Fruit fly (Drosophila melanogaster) whole organism, embryonic: ENCODE measurements around the gene Cul2.

Experiments used
- Atf-2 ChIP-seq: fragments of 200-800 bp; sonication (Bioruptor generic); optimal IDR thresholded peaks from 2 replicates; lab custom pipeline; 2016; ENCODE audit warnings: missing biosample characterization, missing genetic modification characterization
- CG10274 ChIP-seq: fragments of 200-800 bp; sonication (Bioruptor generic); optimal IDR thresholded peaks from 3 replicates; lab custom pipeline; 2017; ENCODE audit warnings: missing biosample characterization, mild to moderate bottlenecking, missing genetic modification characterization
- CG11456 ChIP-seq: fragments of 200-800 bp; sonication (Bioruptor generic); IDR thresholded peaks from 3 replicates; pipeline ENCODE4 v1.3.6; 2022; ENCODE audit warnings: missing biosample characterization, missing genetic modification characterization
- CG11560 ChIP-seq: fragments of 200-800 bp; sonication (Bioruptor generic); IDR thresholded peaks from 3 replicates; pipeline ENCODE4 v1.3.6; 2022; ENCODE audit warnings: missing biosample characterization, missing genetic modification characterization
- CG12942 ChIP-seq: fragments of 200-800 bp; sonication (Bioruptor generic); optimal IDR thresholded peaks from 3 replicates; lab custom pipeline; 2016; ENCODE audit warnings: missing biosample characterization, missing genetic modification characterization
- CG15479 ChIP-seq: fragments of 200-800 bp; sonication (Bioruptor generic); optimal IDR thresholded peaks from 3 replicates; lab custom pipeline; 2019; ENCODE audit warnings: missing biosample characterization, mild to moderate bottlenecking, missing genetic modification characterization, moderate library complexity
- CG15514 ChIP-seq: fragments of 200-800 bp; sonication (Bioruptor generic); optimal IDR thresholded peaks from 3 replicates; lab custom pipeline; 2017; ENCODE audit warnings: missing biosample characterization, missing genetic modification characterization, mild to moderate bottlenecking, moderate library complexity, missing genetic modification reagents
- CG15601 ChIP-seq: fragments of 200-800 bp; sonication (Bioruptor generic); optimal IDR thresholded peaks from 3 replicates; lab custom pipeline; 2019; ENCODE audit warnings: missing biosample characterization, mild to moderate bottlenecking, missing genetic modification characterization, moderate library complexity
- CG16815 ChIP-seq: fragments of 200-800 bp; sonication (Bioruptor generic); optimal IDR thresholded peaks from 3 replicates; lab custom pipeline; 2017; ENCODE audit warnings: missing biosample characterization, mild to moderate bottlenecking, missing genetic modification characterization
- CG17361 ChIP-seq: fragments of 200-800 bp; sonication (Bioruptor generic); IDR thresholded peaks from 3 replicates; pipeline ENCODE4 v1.3.6; 2022; ENCODE audit warnings: missing biosample characterization, missing genetic modification characterization
- CG18599 ChIP-seq: fragments of 200-800 bp; sonication (Bioruptor generic); optimal IDR thresholded peaks from 3 replicates; lab custom pipeline; 2017; ENCODE audit warnings: missing biosample characterization, missing genetic modification characterization, mild to moderate bottlenecking, moderate library complexity, missing genetic modification reagents
- CG18619 ChIP-seq: fragments of 200-800 bp; sonication (Bioruptor generic); optimal IDR thresholded peaks from 3 replicates; lab custom pipeline; 2017; ENCODE audit warnings: missing biosample characterization, mild to moderate bottlenecking, missing genetic modification characterization
- CG4404 ChIP-seq: fragments of 200-800 bp; sonication (Bioruptor generic); IDR thresholded peaks from 2 replicates; pipeline ENCODE4 v1.3.6; 2022; ENCODE audit warnings: missing biosample characterization, missing genetic modification characterization
- CG4730 ChIP-seq: fragments of 200-800 bp; sonication (Bioruptor generic); IDR thresholded peaks from 2 replicates; pipeline ENCODE4 v1.3.6; 2022; ENCODE audit warnings: missing biosample characterization, missing genetic modification characterization
- CG5180 ChIP-seq: fragments of 200-800 bp; sonication (Bioruptor generic); optimal IDR thresholded peaks from 3 replicates; lab custom pipeline; 2017; ENCODE audit warnings: missing biosample characterization, missing genetic modification characterization, mild to moderate bottlenecking, moderate library complexity, missing genetic modification reagents
- CG5953 ChIP-seq: fragments of 200-800 bp; sonication (Bioruptor generic); IDR thresholded peaks from 2 replicates; pipeline ENCODE4 v1.3.6; 2022; ENCODE audit warnings: missing biosample characterization, missing genetic modification characterization
- CG7987 ChIP-seq: fragments of 200-800 bp; sonication (Bioruptor generic); optimal IDR thresholded peaks from 2 replicates; lab custom pipeline; 2018; ENCODE audit warnings: missing biosample characterization, mild to moderate bottlenecking, missing genetic modification characterization, moderate library complexity
- CG9797 ChIP-seq: fragments of 200-800 bp; sonication (Bioruptor generic); optimal IDR thresholded peaks from 3 replicates; lab custom pipeline; 2018; ENCODE audit warnings: missing biosample characterization, mild to moderate bottlenecking, missing genetic modification characterization
- D ChIP-seq, 2 experiments: fragments of 200-800 bp in 1 of 2; fragments of >200 bp in 1 of 2; sonication (Bioruptor generic) in 1 of 2; optimal IDR thresholded peaks; 2 replicates in 1 of 2; 3 replicates in 1 of 2; lab custom pipeline; 2017; ENCODE audit warnings: mild to moderate bottlenecking in 1 of 2, missing biosample characterization in 1 of 2, missing genetic modification characterization in 1 of 2, missing genetic modification reagents in 1 of 2
- D19B ChIP-seq: fragments of 200-800 bp; sonication (Bioruptor generic); optimal IDR thresholded peaks from 2 replicates; lab custom pipeline; 2017; ENCODE audit warnings: missing biosample characterization, mild to moderate bottlenecking, missing genetic modification characterization
- Kr ChIP-seq: fragments of 200-800 bp; sonication (Bioruptor generic); optimal IDR thresholded peaks from 2 replicates; lab custom pipeline; 2017; ENCODE audit warnings: missing biosample characterization, mild to moderate bottlenecking, missing genetic modification characterization
- Med ChIP-seq: fragments of 200-800 bp; sonication (Bioruptor generic); peaks from one replicate; lab custom pipeline; 2016; ENCODE audit warnings: missing biosample characterization, missing genetic modification characterization, mild to moderate bottlenecking, inconsistent platforms, moderate library complexity
- Nf-YA ChIP-seq: fragments of 200-800 bp; sonication (Bioruptor generic); IDR thresholded peaks from 2 replicates; pipeline ENCODE4 v1.3.6; 2022; ENCODE audit warnings: missing biosample characterization, missing genetic modification characterization
- Pdp1 ChIP-seq, 2 experiments: fragments of 200-800 bp; sonication (Bioruptor generic); optimal IDR thresholded peaks; 3 replicates each; lab custom pipeline; 2016; ENCODE audit warnings: missing biosample characterization in 2 of 2, missing genetic modification characterization in 2 of 2, mild to moderate bottlenecking in 1 of 2, moderate library complexity in 1 of 2
- Scr ChIP-seq: fragments of 200-800 bp; sonication (Bioruptor generic); IDR thresholded peaks from 2 replicates; pipeline ENCODE4 v1.3.6; 2022; ENCODE audit warnings: missing biosample characterization, missing genetic modification characterization; ENCODE audit not compliant: partially characterized antibody
- Side ChIP-seq: fragments of 200-800 bp; sonication (Bioruptor generic); optimal IDR thresholded peaks from 2 replicates; lab custom pipeline; 2016; ENCODE audit warnings: missing biosample characterization, missing genetic modification characterization
- Sry-β ChIP-seq: fragments of 200-800 bp; sonication (Bioruptor generic); optimal IDR thresholded peaks from 2 replicates; lab custom pipeline; 2018; ENCODE audit warnings: missing biosample characterization, mild to moderate bottlenecking, missing genetic modification characterization, moderate library complexity
- Sry-δ ChIP-seq: fragments of 200-800 bp; sonication (Bioruptor generic); optimal IDR thresholded peaks from 2 replicates; lab custom pipeline; 2016; ENCODE audit warnings: missing biosample characterization, missing genetic modification characterization
- Xrp1 ChIP-seq: fragments of 200-800 bp; sonication (Bioruptor generic); IDR thresholded peaks from 2 replicates; pipeline ENCODE4 v1.3.6; 2022; ENCODE audit warnings: missing biosample characterization, missing genetic modification characterization
- abd-A ChIP-seq: fragments of 200-800 bp; sonication (Bioruptor generic); optimal IDR thresholded peaks from 3 replicates; lab custom pipeline; 2019; ENCODE audit warnings: missing biosample characterization, mild to moderate bottlenecking, missing genetic modification characterization, moderate library complexity
- bbx ChIP-seq: fragments of 200-800 bp; sonication (Bioruptor generic); IDR thresholded peaks from 2 replicates; pipeline ENCODE4 v1.3.6; 2022; ENCODE audit warnings: missing biosample characterization, missing genetic modification characterization; ENCODE audit not compliant: partially characterized antibody
- bigmax ChIP-seq: fragments of 200-800 bp; sonication (Bioruptor generic); optimal IDR thresholded peaks from 2 replicates; lab custom pipeline; 2018; ENCODE audit warnings: missing biosample characterization, mild to moderate bottlenecking, missing genetic modification characterization
- croc ChIP-seq: fragments of 200-800 bp; sonication (Bioruptor generic); conservative IDR thresholded peaks from 3 replicates; pipeline ENCODE4 v1.3.6; 2022; ENCODE audit warnings: missing biosample characterization, missing genetic modification characterization
- crol ChIP-seq: fragments of 200-800 bp; sonication (Bioruptor generic); IDR thresholded peaks from 2 replicates; pipeline ENCODE4 v1.3.6; 2022; ENCODE audit warnings: missing biosample characterization, missing genetic modification characterization
- dysf ChIP-seq: fragments of 200-800 bp; sonication (Bioruptor generic); IDR thresholded peaks from 3 replicates; pipeline ENCODE4 v1.3.6; 2022; ENCODE audit warnings: missing biosample characterization, missing genetic modification characterization
- eve ChIP-seq, 2 experiments: fragments of >200 bp; optimal IDR thresholded peaks; 2 replicates each; lab custom pipeline; 2017; ENCODE audit warnings: missing biosample characterization in 2 of 2, missing genetic modification characterization in 2 of 2
- exex ChIP-seq: fragments of 200-800 bp; sonication (Bioruptor generic); optimal IDR thresholded peaks from 4 replicates; lab custom pipeline; 2018; ENCODE audit warnings: missing biosample characterization, mild to moderate bottlenecking, missing genetic modification characterization, moderate library complexity
- gem ChIP-seq: fragments of 200-800 bp; sonication (Bioruptor generic); optimal IDR thresholded peaks from 2 replicates; lab custom pipeline; 2019; ENCODE audit warnings: missing biosample characterization, mild to moderate bottlenecking, missing genetic modification characterization, moderate library complexity
- gfzf ChIP-seq: fragments of 200-800 bp; sonication (Bioruptor generic); optimal IDR thresholded peaks from 2 replicates; lab custom pipeline; 2016; ENCODE audit warnings: missing biosample characterization, mild to moderate bottlenecking, missing genetic modification characterization, moderate library complexity
- kah ChIP-seq: fragments of 200-800 bp; sonication (Bioruptor generic); optimal IDR thresholded peaks from 2 replicates; lab custom pipeline; 2018; ENCODE audit warnings: missing biosample characterization, mild to moderate bottlenecking, missing genetic modification characterization
- kni ChIP-seq: fragments of 200-800 bp; sonication (Bioruptor generic); optimal IDR thresholded peaks from 3 replicates; lab custom pipeline; 2017; ENCODE audit warnings: mild to moderate bottlenecking, missing biosample characterization, missing genetic modification reagents, missing genetic modification characterization
- lola ChIP-seq, 3 experiments: fragments of >200 bp in 2 of 3; fragments of 200-800 bp in 1 of 3; sonication (Bioruptor generic) in 1 of 3; optimal IDR thresholded peaks; 2 replicates each; lab custom pipeline; 2017 to 2019; ENCODE audit warnings: missing biosample characterization in 3 of 3, missing genetic modification characterization in 3 of 3, mild to moderate bottlenecking in 1 of 3, moderate library complexity in 1 of 3
- nmo ChIP-seq: fragments of 200-800 bp; sonication (Bioruptor generic); optimal IDR thresholded peaks from 2 replicates; lab custom pipeline; 2018; ENCODE audit warnings: missing biosample characterization, mild to moderate bottlenecking, missing genetic modification characterization, moderate library complexity
- p53 ChIP-seq: fragments of 200-800 bp; sonication (Bioruptor generic); optimal IDR thresholded peaks from 2 replicates; lab custom pipeline; 2016; ENCODE audit warnings: missing biosample characterization, missing genetic modification characterization
- repo ChIP-seq: fragments of 200-800 bp; sonication (Bioruptor generic); optimal IDR thresholded peaks from 2 replicates; lab custom pipeline; 2016; ENCODE audit warnings: missing biosample characterization, missing genetic modification characterization
- sd ChIP-seq: fragments of 200-800 bp; sonication (Bioruptor generic); optimal IDR thresholded peaks from 3 replicates; lab custom pipeline; 2018; ENCODE audit warnings: missing biosample characterization, mild to moderate bottlenecking, missing genetic modification characterization, moderate library complexity
- sisA ChIP-seq: fragments of 200-800 bp; sonication (Bioruptor generic); IDR thresholded peaks from 2 replicates; pipeline ENCODE4 v1.3.6; 2022; ENCODE audit warnings: missing biosample characterization, missing genetic modification characterization
- sr ChIP-seq: fragments of 200-800 bp; sonication (Bioruptor generic); IDR thresholded peaks from 3 replicates; pipeline ENCODE4 v1.3.6; 2022; ENCODE audit warnings: missing biosample characterization, missing genetic modification characterization

Cul2 gene

DNA sequence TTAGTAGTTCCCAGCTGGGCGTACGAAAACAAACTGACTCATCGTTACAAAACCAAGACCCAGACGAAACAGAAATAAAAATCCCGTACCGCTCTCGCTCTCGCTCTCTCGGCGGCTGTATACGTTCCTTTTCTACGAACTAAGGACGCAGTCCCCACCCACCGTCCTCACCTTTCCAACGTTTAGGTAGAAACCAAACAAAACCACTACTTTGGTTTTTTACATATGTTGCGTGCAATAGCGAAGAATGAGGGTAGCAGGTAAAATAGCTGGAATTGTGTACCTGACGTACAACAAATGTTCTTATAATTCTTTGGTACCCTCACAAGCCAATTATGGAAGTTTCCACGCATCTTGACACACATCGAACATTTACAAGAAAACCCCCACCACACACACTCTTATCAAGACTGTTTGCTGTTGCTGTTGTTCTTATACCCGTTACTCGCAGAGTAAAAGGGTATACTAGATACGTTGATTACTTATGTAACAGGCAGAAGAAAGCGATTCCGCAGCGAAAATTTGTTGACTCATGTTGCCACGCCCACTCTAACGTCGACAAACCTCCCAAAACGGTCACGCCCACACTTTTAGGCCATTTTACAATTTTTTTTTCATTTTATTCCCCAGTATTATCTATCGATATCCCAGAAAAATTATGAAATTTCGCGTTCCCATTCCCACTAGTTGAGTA lies 39.6 kb upstream of the Cul2 start (continued):
- no peak for TF ChIP-seq Scr (GFP tag; lab: Robert Waterston, UW)
- no peak for TF ChIP-seq CG4404 (GFP tag; lab: Robert Waterston, UW)
- TF ChIP-seq Atf-2 (GFP tag; lab: Kevin White, UChicago), result peak; percentile 26
- peak; percentile 55 for TF ChIP-seq D19B (GFP tag; lab: Kevin White, UChicago)
- no peak for TF ChIP-seq dysf (GFP tag; lab: Robert Waterston, UW)
- TF ChIP-seq repo (GFP tag; lab: Kevin White, UChicago), result peak; percentile 4
- TF ChIP-seq kni (GFP tag; lab: Kevin White, UChicago), result peak; percentile 93
- no peak for TF ChIP-seq CG15514
- TF ChIP-seq CG15601 (tag; lab: Kevin White, UChicago), result peak; percentile 24
- TF ChIP-seq sr (GFP tag; lab: Robert Waterston, UW), result no peak
- TF ChIP-seq sd, result peak; percentile 51
- TF ChIP-seq CG15479 (GFP tag; lab: Kevin White, UChicago), result peak; percentile 99
- TF ChIP-seq kah (GFP tag; lab: Kevin White, UChicago), result no peak
- TF ChIP-seq lola (GFP tag; optimal IDR thresholded peaks at IDR 0.05; lab: Kevin White, UChicago), result peak in 1 of 3 experiments; percentile 68
- peak; percentile 52; the same call in 2 of the 3 replicates for TF ChIP-seq CG17361 (GFP tag; lab: Robert Waterston, UW)
- no peak for TF ChIP-seq CG5953
- peak in 1 of 2 experiments; percentile 48 for TF ChIP-seq eve (GFP tag; optimal IDR thresholded peaks at IDR 0.05; lab: Kevin White, UChicago)
- TF ChIP-seq CG10274 (GFP tag; lab: Kevin White, UChicago), result peak; percentile 19
- TF ChIP-seq Pdp1 (GFP tag; optimal IDR thresholded peaks at IDR 0.05; lab: Kevin White, UChicago), result peak; percentile 46 to 91
- no peak for TF ChIP-seq Nf-YA (GFP tag; lab: Robert Waterston, UW)
- peak; percentile 8 for TF ChIP-seq CG18599 (GFP tag; lab: Kevin White, UChicago)
- no peak for TF ChIP-seq sisA (GFP tag; lab: Robert Waterston, UW)
- no peak for TF ChIP-seq CG12942
- no peak for TF ChIP-seq CG9797 (GFP tag; lab: Kevin White, UChicago)
- TF ChIP-seq bigmax (GFP tag; lab: Kevin White, UChicago), result no peak
- no peak for TF ChIP-seq abd-A (tag; lab: Kevin White, UChicago)
- no peak for TF ChIP-seq D (optimal IDR thresholded peaks at IDR 0.05; lab: Kevin White, UChicago)
- TF ChIP-seq D (GFP tag; optimal IDR thresholded peaks at IDR 0.05; lab: Kevin White, UChicago), result peak; percentile 54
- peak; percentile 18 for TF ChIP-seq CG16815
- TF ChIP-seq Sry-δ, result peak; percentile 19
- peak; percentile 39 for TF ChIP-seq exex (tag; lab: Kevin White, UChicago)
- peak; percentile 52 for TF ChIP-seq nmo (GFP tag; lab: Kevin White, UChicago)
- TF ChIP-seq bbx, result peak; percentile 46; the same call in 1 of the 2 replicates
- TF ChIP-seq CG5180 (GFP tag; lab: Kevin White, UChicago), result no peak
- TF ChIP-seq gem (tag; lab: Kevin White, UChicago), result peak; percentile 63
- peak; percentile 50; the same call in 1 of the 2 replicates for TF ChIP-seq Xrp1 (GFP tag; lab: Robert Waterston, UW)
- TF ChIP-seq Med (GFP tag; lab: Kevin White, UChicago), result peak; percentile 37
- TF ChIP-seq Sry-β (GFP tag; lab: Kevin White, UChicago), result no peak
- no peak for TF ChIP-seq CG11560 (tag; lab: Robert Waterston, UW)
- TF ChIP-seq CG18619, result peak; percentile 36
- TF ChIP-seq CG4730, result no peak
- no peak for TF ChIP-seq gfzf (GFP tag; lab: Kevin White, UChicago)
- no peak for TF ChIP-seq p53
- no peak for TF ChIP-seq CG11456
- TF ChIP-seq CG7987 (GFP tag; lab: Kevin White, UChicago), result no peak
- TF ChIP-seq croc (GFP tag; lab: Robert Waterston, UW), result no peak
- peak; percentile 47; the same call in 1 of the 2 replicates for TF ChIP-seq crol
- peak; percentile 40 for TF ChIP-seq Side (GFP tag; lab: Kevin White, UChicago)
- peak; percentile 56 for TF ChIP-seq Kr (GFP tag; lab: Kevin White, UChicago)
